Worm (Caenorhabditis elegans) whole organism, L4 larva: ENCODE results near the gene mrps-12.

Experiments used
- D1046.2 ChIP-seq: fragments of 200-800 bp; sonication (Bioruptor generic); IDR thresholded peaks from 2 replicates; pipeline ENCODE4 v1.3.6; 2022; ENCODE audit warnings: missing genetic modification characterization, missing compliant biosample characterization
- F49E8.2 ChIP-seq: sonication (generic microtip); optimal IDR thresholded peaks from 2 replicates; lab custom pipeline; 2016; ENCODE audit warnings: missing compliant biosample characterization, mild to moderate bottlenecking, missing genetic modification characterization, borderline replicate concordance
- Y105C5A.15 ChIP-seq: fragments of 200-800 bp; sonication (Bioruptor generic); IDR thresholded peaks from 2 replicates; pipeline ENCODE4 v1.3.6; 2022; ENCODE audit warnings: missing genetic modification characterization, missing compliant biosample characterization
- ZK546.5 ChIP-seq, 2 experiments: sonication (generic microtip); optimal IDR thresholded peaks; 2 replicates each; lab custom pipeline; 2017; ENCODE audit warnings: missing biosample characterization in 2 of 2, missing genetic modification characterization in 2 of 2
- aha-1 ChIP-seq: fragments of 150-350 bp; peaks from one replicate; lab custom pipeline; 2014; ENCODE audit warnings: missing biosample characterization, missing genetic modification characterization
- attf-4 ChIP-seq: sonication (generic microtip); optimal IDR thresholded peaks from 3 replicates; lab custom pipeline; 2017; ENCODE audit warnings: missing biosample characterization, missing genetic modification characterization
- ceh-44 ChIP-seq: fragments of 200-800 bp; sonication (Bioruptor generic); IDR thresholded peaks from 2 replicates; pipeline ENCODE4 v1.3.6; 2022; ENCODE audit warnings: missing genetic modification reagents, missing genetic modification characterization, missing compliant biosample characterization
- ctbp-1 ChIP-seq: fragments of 200-800 bp; sonication (Bioruptor generic); IDR thresholded peaks from 2 replicates; pipeline ENCODE4 v1.3.6; 2022; ENCODE audit warnings: missing genetic modification reagents, missing genetic modification characterization, missing compliant biosample characterization
- daf-16 ChIP-seq, 3 experiments: sonication (generic microtip); optimal IDR thresholded peaks; 2 replicates each; lab custom pipeline; 2016 to 2017; ENCODE audit warnings: missing genetic modification characterization in 3 of 3, missing genetic modification reagents in 3 of 3, mild to moderate bottlenecking in 2 of 3, missing compliant biosample characterization in 2 of 3, missing biosample characterization in 1 of 3, moderate library complexity in 1 of 3
- dmd-6 ChIP-seq: fragments of 200-800 bp; sonication (Bioruptor generic); IDR thresholded peaks from 2 replicates; pipeline ENCODE4 v1.3.6; 2022; ENCODE audit warnings: missing genetic modification reagents, missing genetic modification characterization, missing compliant biosample characterization
- duxl-1 ChIP-seq: sonication (generic microtip); optimal IDR thresholded peaks from 2 replicates; lab custom pipeline; 2016; ENCODE audit warnings: mild to moderate bottlenecking, missing genetic modification characterization, moderate library complexity, missing compliant biosample characterization; ENCODE audit not compliant: poor library complexity
- dve-1 ChIP-seq: sonication (generic microtip); optimal IDR thresholded peaks from 2 replicates; lab custom pipeline; 2017; ENCODE audit warnings: antibody characterized with exemption, mild to moderate bottlenecking, missing genetic modification characterization, missing compliant biosample characterization; ENCODE audit not compliant: insufficient read depth
- egl-27 ChIP-seq: sonication (generic microtip); optimal IDR thresholded peaks from 3 replicates; lab custom pipeline; 2017; ENCODE audit warnings: missing biosample characterization, missing genetic modification reagents, missing genetic modification characterization
- egl-43 ChIP-seq: fragments of 200-800 bp; sonication (Bioruptor generic); IDR thresholded peaks from 2 replicates; pipeline ENCODE4 v1.3.6; 2022; ENCODE audit warnings: missing genetic modification reagents, missing genetic modification characterization, missing compliant biosample characterization
- fkh-10 ChIP-seq: fragments of 150-350 bp; optimal IDR thresholded peaks from 2 replicates; lab custom pipeline; 2014; ENCODE audit warnings: missing biosample characterization, missing genetic modification reagents, missing genetic modification characterization
- hif-1 ChIP-seq, 2 experiments: sonication (generic microtip); optimal IDR thresholded peaks; 2 replicates each; lab custom pipeline; 2016 to 2017; ENCODE audit warnings: missing compliant biosample characterization in 2 of 2, missing genetic modification characterization in 2 of 2, missing genetic modification reagents in 2 of 2, missing genotype in 2 of 2, mild to moderate bottlenecking in 1 of 2
- hlh-11 ChIP-seq: fragments of 200-800 bp; sonication (Bioruptor generic); optimal IDR thresholded peaks from 2 replicates; lab custom pipeline; 2018; ENCODE audit warnings: mild to moderate bottlenecking, missing genetic modification characterization, missing compliant biosample characterization
- hlh-30 ChIP-seq: sonication (generic microtip); optimal IDR thresholded peaks from 2 replicates; lab custom pipeline; 2017; ENCODE audit warnings: antibody characterized with exemption, mild to moderate bottlenecking, missing genetic modification characterization, missing compliant biosample characterization; ENCODE audit not compliant: insufficient read depth
- hmg-1.1 ChIP-seq: fragments of 200-800 bp; sonication (Bioruptor generic); IDR thresholded peaks from 2 replicates; pipeline ENCODE4 v1.3.6; 2022; ENCODE audit warnings: missing genetic modification reagents, missing genetic modification characterization, missing compliant biosample characterization
- jun-1 ChIP-seq: fragments of 150-350 bp; optimal IDR thresholded peaks from 2 replicates; lab custom pipeline; 2014; ENCODE audit warnings: missing biosample characterization, missing genetic modification reagents, missing genetic modification characterization
- lin-1 ChIP-seq: fragments of 200-800 bp; sonication (Bioruptor generic); IDR thresholded peaks from 2 replicates; pipeline ENCODE4 v1.3.6; 2022; ENCODE audit warnings: missing genetic modification reagents, missing genetic modification characterization, missing compliant biosample characterization
- lin-15B ChIP-seq: fragments of 150-350 bp; sonication (generic microtip); optimal IDR thresholded peaks from 3 replicates; lab custom pipeline; 2014; ENCODE audit warnings: missing biosample characterization, missing genetic modification characterization
- lin-39 ChIP-seq: fragments of 150-350 bp; optimal IDR thresholded peaks from 2 replicates; lab custom pipeline; 2014; ENCODE audit warnings: missing biosample characterization, missing genetic modification reagents, missing genetic modification characterization
- lsy-2 ChIP-seq, 2 experiments: fragments of 150-350 bp in 1 of 2; sonication (generic microtip) in 1 of 2; optimal IDR thresholded peaks; 2 replicates each; lab custom pipeline; 2014 to 2017; ENCODE audit warnings: missing biosample characterization in 2 of 2, missing genetic modification characterization in 2 of 2
- mep-1 ChIP-seq: fragments of 150-350 bp; sonication (generic microtip); optimal IDR thresholded peaks from 3 replicates; lab custom pipeline; 2014; ENCODE audit warnings: missing biosample characterization, missing genetic modification characterization
- nhr-11 ChIP-seq: fragments of 150-350 bp; optimal IDR thresholded peaks from 2 replicates; lab custom pipeline; 2014; ENCODE audit warnings: missing biosample characterization, missing genetic modification characterization
- nhr-25 ChIP-seq: sonication (generic microtip); optimal IDR thresholded peaks from 2 replicates; lab custom pipeline; 2017; ENCODE audit warnings: missing genetic modification characterization, mild to moderate bottlenecking, missing compliant biosample characterization, antibody characterized with exemption, moderate library complexity, borderline replicate concordance; ENCODE audit not compliant: insufficient read depth
- nhr-28 ChIP-seq: fragments of 150-350 bp; optimal IDR thresholded peaks from 2 replicates; lab custom pipeline; 2014; ENCODE audit warnings: missing biosample characterization, missing genetic modification characterization
- nhr-6 ChIP-seq: fragments of 150-350 bp; optimal IDR thresholded peaks from 2 replicates; lab custom pipeline; 2014; ENCODE audit warnings: missing biosample characterization, missing genetic modification characterization
- nhr-77 ChIP-seq: fragments of 150-350 bp; optimal IDR thresholded peaks from 2 replicates; lab custom pipeline; 2014; ENCODE audit warnings: missing biosample characterization, missing genetic modification characterization
- pha-4 ChIP-seq, 2 experiments: fragments of 150-350 bp in 1 of 2; fragments of 200-800 bp in 1 of 2; sonication (Bioruptor generic) in 1 of 2; IDR thresholded peaks in 1 of 2; optimal IDR thresholded peaks in 1 of 2; 2 replicates each; pipeline versions ENCODE4 v1.3.6 to Lab custom; 2014 to 2022; ENCODE audit warnings: missing genetic modification characterization in 2 of 2, missing genetic modification reagents in 2 of 2, missing biosample characterization in 1 of 2, missing compliant biosample characterization in 1 of 2
- pqm-1 ChIP-seq: sonication (generic microtip); optimal IDR thresholded peaks from 2 replicates; lab custom pipeline; 2017; ENCODE audit warnings: missing biosample characterization, missing genetic modification characterization
- rbr-2 ChIP-seq: sonication (generic microtip); optimal IDR thresholded peaks from 2 replicates; lab custom pipeline; 2016; ENCODE audit warnings: missing genotype, missing genetic modification characterization, missing compliant biosample characterization
- set-16 ChIP-seq: fragments of 200-800 bp; sonication (Bioruptor generic); IDR thresholded peaks from 2 replicates; pipeline ENCODE4 v1.3.6; 2022; ENCODE audit warnings: missing genetic modification reagents, missing genetic modification characterization, missing compliant biosample characterization
- snpc-1.2 ChIP-seq: fragments of 200-800 bp; sonication (Bioruptor generic); IDR thresholded peaks from 2 replicates; pipeline ENCODE4 v1.3.6; 2022; ENCODE audit warnings: missing genetic modification reagents, missing genetic modification characterization, missing compliant biosample characterization
- unc-62 ChIP-seq, 3 experiments: fragments of 150-350 bp in 1 of 3; sonication (generic microtip); optimal IDR thresholded peaks in 2 of 3; peaks in 1 of 3; 1 replicate in 1 of 3; 2 replicates in 2 of 3; lab custom pipeline; 2014 to 2017; ENCODE audit warnings: missing biosample characterization in 3 of 3, missing genetic modification characterization in 3 of 3, missing genetic modification reagents in 3 of 3, missing genotype in 1 of 3
- zip-11 ChIP-seq: fragments of 200-800 bp; sonication (Bioruptor generic); IDR thresholded peaks from 2 replicates; pipeline ENCODE4 v1.3.6; 2022; ENCODE audit warnings: missing genetic modification characterization, missing compliant biosample characterization

Gene mrps-12

ce11 chrV:20792371-20792890 is 45.4 kb upstream of the mrps-12 start, which contains the start of gene Y44A6D.3:
Y44A6D.3 (minus strand) TSS chrV:20792421.
- peak; percentile 3 for TF ChIP-seq hlh-30 (tag; lab: Kevin White, UChicago)
- no peak for TF ChIP-seq ZK546.5 (tag; optimal IDR thresholded peaks at IDR 0.05; lab: Kevin White, UChicago)
- TF ChIP-seq ceh-44, result 0 out of 2 replicates have a peak, but pooled peaks have one; percentile 39
- no peak for TF ChIP-seq daf-16 (GFP tag; optimal IDR thresholded peaks at IDR 0.05; lab: Kevin White, UChicago)
- TF ChIP-seq daf-16 (tag; optimal IDR thresholded peaks at IDR 0.05; lab: Kevin White, UChicago), result peak; percentile 12
- TF ChIP-seq attf-4 (tag; lab: Kevin White, UChicago), result no peak
- TF ChIP-seq aha-1 (tag; lab: Kevin White, UChicago), result peak; percentile 7
- no peak for TF ChIP-seq ctbp-1 (GFP tag; lab: Robert Waterston, UW)
- TF ChIP-seq fkh-10, result no peak
- TF ChIP-seq lin-39 (tag; lab: Kevin White, UChicago), result no peak
- TF ChIP-seq nhr-28, result peak; percentile 36
- no peak for TF ChIP-seq F49E8.2 (tag; lab: Kevin White, UChicago)
- peak; percentile 66 for TF ChIP-seq hlh-11 (tag; lab: Kevin White, UChicago)
- TF ChIP-seq egl-43, result no peak
- peak; percentile 66 for TF ChIP-seq dve-1 (tag; lab: Kevin White, UChicago)
- peak; percentile 5 for TF ChIP-seq pqm-1 (tag; lab: Kevin White, UChicago)
- no peak for TF ChIP-seq zip-11 (GFP tag; lab: Robert Waterston, UW)

- TF ChIP-seq hif-1 (tag; optimal IDR thresholded peaks at IDR 0.05; lab: Kevin White, UChicago) (peak in 1 of 2 experiments; percentile 73), egl-43 (0 out of 2 replicates have a peak, but pooled peaks have one; percentile 53), aha-1 (tag; lab: Kevin White, UChicago) (peak; percentile 22), snpc-1.2 (GFP tag; lab: Robert Waterston, UW) (no peak), nhr-6 (tag; lab: Kevin White, UChicago) (no peak), set-16 (GFP tag; lab: Robert Waterston, UW) (peak; percentile 74), jun-1 (tag; lab: Kevin White, UChicago) (no peak), nhr-28 (peak; percentile 19), nhr-77 (tag; lab: Kevin White, UChicago) (peak; percentile 10), hlh-30 (tag; lab: Kevin White, UChicago) (peak; percentile 71), hlh-11 (tag; lab: Kevin White, UChicago) (peak; percentile 79), dve-1 (tag; lab: Kevin White, UChicago) (peak; percentile 78), Y105C5A.15 (GFP tag; lab: Robert Waterston, UW) (no peak), rbr-2 (peak; percentile 9), D1046.2 (GFP tag; lab: Robert Waterston, UW) (no peak), dmd-6 (GFP tag; lab: Robert Waterston, UW) (peak; percentile 39; the same call in 1 of the 2 replicates), unc-62 (GFP tag; optimal IDR thresholded peaks at IDR 0.05 in 1 of 2; lab: Kevin White, UChicago) (peak in 1 of 2 experiments; percentile 23), unc-62 (tag; optimal IDR thresholded peaks at IDR 0.05; lab: Kevin White, UChicago) (no peak), pha-4 (GFP tag; IDR thresholded peaks at IDR 0.05; lab: Robert Waterston, UW) (peak; percentile 48; the same call in 1 of the 2 replicates), pha-4 (tag; optimal IDR thresholded peaks at IDR 0.05; lab: Kevin White, UChicago) (no peak), lin-15B (tag; lab: Kevin White, UChicago) (no peak), duxl-1 (tag; lab: Kevin White, UChicago) (no peak), hmg-1.1 (GFP tag; lab: Robert Waterston, UW) (0 out of 2 replicates have a peak, but pooled peaks have one; percentile 21), lsy-2 (tag; optimal IDR thresholded peaks at IDR 0.05; lab: Kevin White, UChicago) (no peak), nhr-25 (no peak), lin-1 (GFP tag; lab: Robert Waterston, UW) (0 out of 2 replicates have a peak, but pooled peaks have one; percentile 29), pqm-1 (tag; lab: Kevin White, UChicago) (peak; percentile 47), daf-16 (GFP tag; optimal IDR thresholded peaks at IDR 0.05; lab: Kevin White, UChicago) (no peak), daf-16 (tag; optimal IDR thresholded peaks at IDR 0.05; lab: Kevin White, UChicago) (peak; percentile 46), nhr-11 (peak; percentile 59), zip-11 (GFP tag; lab: Robert Waterston, UW) (no peak), mep-1 (no peak), egl-27 (tag; lab: Kevin White, UChicago) (no peak)
Observed at ce11 chrV:20793761-20794160, 44.1 kb upstream of the mrps-12 start.
